Worm (Caenorhabditis elegans) whole organism, late embryonic: ENCODE measurements around the gene T24A6.17.

Experiments
- C38D4.7 ChIP-seq: fragments of 200-800 bp; sonication (Bioruptor generic); optimal IDR thresholded peaks from 2 replicates; lab custom pipeline; 2018; ENCODE audit warnings: mild to moderate bottlenecking, missing genetic modification characterization, moderate library complexity, missing compliant biosample characterization
- ama-1 ChIP-seq: fragments of 150-350 bp; optimal IDR thresholded peaks from 2 replicates; lab custom pipeline; 2014
- dmd-4 ChIP-seq: sonication (generic microtip); optimal IDR thresholded peaks from 2 replicates; lab custom pipeline; 2016; ENCODE audit warnings: borderline replicate concordance, missing genetic modification characterization, missing compliant biosample characterization
- fkh-10 ChIP-seq: fragments of 150-350 bp; optimal IDR thresholded peaks from 2 replicates; lab custom pipeline; 2014; ENCODE audit warnings: missing biosample characterization, missing genetic modification reagents, missing genetic modification characterization
- hlh-13 ChIP-seq: fragments of 200-800 bp; sonication (Bioruptor generic); optimal IDR thresholded peaks from 2 replicates; lab custom pipeline; 2018; ENCODE audit warnings: mild to moderate bottlenecking, missing genetic modification characterization, missing compliant biosample characterization
- hlh-15 ChIP-seq: sonication (generic microtip); optimal IDR thresholded peaks from 2 replicates; lab custom pipeline; 2016; ENCODE audit warnings: missing genetic modification characterization, missing compliant biosample characterization
- hlh-30 ChIP-seq: sonication (generic microtip); optimal IDR thresholded peaks from 2 replicates; lab custom pipeline; 2017; ENCODE audit warnings: antibody characterized with exemption, missing genetic modification characterization, missing compliant biosample characterization; ENCODE audit not compliant: insufficient read depth
- pha-4 ChIP-seq: fragments of 150-350 bp; optimal IDR thresholded peaks from 2 replicates; lab custom pipeline; 2018; ENCODE audit warnings: missing biosample characterization, missing genetic modification reagents, missing genetic modification characterization
- ref-2 ChIP-seq: sonication (generic microtip); optimal IDR thresholded peaks from 2 replicates; lab custom pipeline; 2016; ENCODE audit warnings: missing genetic modification characterization, missing compliant biosample characterization
- unc-3 ChIP-seq, 2 experiments: fragments of 200-800 bp in 1 of 2; sonication (Bioruptor generic) in 1 of 2; sonication (generic microtip) in 1 of 2; conservative IDR thresholded peaks in 1 of 2; optimal IDR thresholded peaks in 1 of 2; 2 replicates each; pipeline versions ENCODE4 v1.3.6 to Lab custom; 2016 to 2022; ENCODE audit warnings: missing compliant biosample characterization in 2 of 2, missing genetic modification characterization in 2 of 2, missing genetic modification reagents in 1 of 2
- zip-5 ChIP-seq: sonication (generic microtip); optimal IDR thresholded peaks from 2 replicates; lab custom pipeline; 2016; ENCODE audit warnings: missing genetic modification characterization, missing compliant biosample characterization
- ztf-16 ChIP-seq: sonication (generic microtip); optimal IDR thresholded peaks from 2 replicates; lab custom pipeline; 2017; ENCODE audit warnings: missing genetic modification characterization, missing compliant biosample characterization

ce11 chrV:3592099-3592498, 27.9 kb upstream of the T24A6.17 start, which contains the start of gene T22F3.12:
- no peak for TF ChIP-seq ref-2
- TF ChIP-seq hlh-13 (GFP tag; lab: Kevin White, UChicago) = no peak
- no peak for TF ChIP-seq pha-4
- TF ChIP-seq hlh-30 = no peak
- TF ChIP-seq ztf-16 (tag; lab: Kevin White, UChicago) = no peak
- no peak for TF ChIP-seq zip-5
- no peak for TF ChIP-seq fkh-10
- no peak for TF ChIP-seq ama-1 (lab: Kevin White, UChicago)
- no peak for TF ChIP-seq C38D4.7 (GFP tag; lab: Kevin White, UChicago)
- no peak for TF ChIP-seq dmd-4
- TF ChIP-seq unc-3 (GFP tag; conservative IDR thresholded peaks at IDR 0.05; lab: Robert Waterston, UW) = no peak
- TF ChIP-seq unc-3 (tag; optimal IDR thresholded peaks at IDR 0.05; lab: Kevin White, UChicago) = no peak
- no peak for TF ChIP-seq hlh-15 (tag; lab: Kevin White, UChicago)
